Worm (Caenorhabditis elegans) whole organism, late embryonic: ENCODE measurements around the gene F20G2.5.

Experiments used
- ama-1 ChIP-seq: fragments of 150-350 bp; optimal IDR thresholded peaks from 2 replicates; lab custom pipeline; 2014
- ceh-18 ChIP-seq: sonication (generic microtip); optimal IDR thresholded peaks from 2 replicates; lab custom pipeline; 2016; ENCODE audit warnings: missing genetic modification characterization, missing compliant biosample characterization
- ceh-22 ChIP-seq: sonication (generic microtip); optimal IDR thresholded peaks from 2 replicates; lab custom pipeline; 2017; ENCODE audit warnings: missing biosample characterization, missing genetic modification characterization
- ceh-31 ChIP-seq: sonication (generic microtip); optimal IDR thresholded peaks from 2 replicates; lab custom pipeline; 2016; ENCODE audit warnings: missing genetic modification characterization, missing compliant biosample characterization
- ceh-45 ChIP-seq: fragments of 200-800 bp; sonication (Bioruptor generic); IDR thresholded peaks from 2 replicates; pipeline ENCODE4 v1.3.6; 2022; ENCODE audit warnings: missing genetic modification reagents, missing genetic modification characterization, missing compliant biosample characterization
- ceh-48 ChIP-seq: sonication (generic microtip); optimal IDR thresholded peaks from 2 replicates; lab custom pipeline; 2016; ENCODE audit warnings: missing genetic modification characterization, inconsistent platforms, missing compliant biosample characterization
- ceh-6 ChIP-seq: fragments of 200-800 bp; sonication (Bioruptor generic); optimal IDR thresholded peaks from 2 replicates; lab custom pipeline; 2018; ENCODE audit warnings: mild to moderate bottlenecking, missing genetic modification characterization, missing compliant biosample characterization
- dmd-4 ChIP-seq: sonication (generic microtip); optimal IDR thresholded peaks from 2 replicates; lab custom pipeline; 2016; ENCODE audit warnings: borderline replicate concordance, missing genetic modification characterization, missing compliant biosample characterization
- dve-1 ChIP-seq: sonication (generic microtip); optimal IDR thresholded peaks from 2 replicates; lab custom pipeline; 2017; ENCODE audit warnings: antibody characterized with exemption, mild to moderate bottlenecking, missing genetic modification characterization, missing compliant biosample characterization
- elt-2 ChIP-seq: sonication (generic microtip); optimal IDR thresholded peaks from 2 replicates; lab custom pipeline; 2016; ENCODE audit warnings: missing genetic modification reagents, missing genetic modification characterization, missing compliant biosample characterization
- fax-1 ChIP-seq: sonication (generic microtip); optimal IDR thresholded peaks from 2 replicates; lab custom pipeline; 2016; ENCODE audit warnings: missing genotype, missing genetic modification characterization, missing compliant biosample characterization
- hlh-15 ChIP-seq: sonication (generic microtip); optimal IDR thresholded peaks from 2 replicates; lab custom pipeline; 2016; ENCODE audit warnings: missing genetic modification characterization, missing compliant biosample characterization
- hlh-6 ChIP-seq: sonication (generic microtip); optimal IDR thresholded peaks from 2 replicates; lab custom pipeline; 2016; ENCODE audit warnings: missing genotype, missing genetic modification characterization, missing compliant biosample characterization
- lin-11 ChIP-seq: fragments of 200-800 bp; sonication (Bioruptor generic); optimal IDR thresholded peaks from 2 replicates; lab custom pipeline; 2018; ENCODE audit warnings: mild to moderate bottlenecking, missing genetic modification characterization, missing compliant biosample characterization
- nfya-1 ChIP-seq: sonication (generic microtip); optimal IDR thresholded peaks from 2 replicates; lab custom pipeline; 2017; ENCODE audit warnings: missing genetic modification characterization, mild to moderate bottlenecking, missing compliant biosample characterization, antibody characterized with exemption, moderate library complexity
- nhr-11 ChIP-seq: fragments of 150-350 bp; optimal IDR thresholded peaks from 2 replicates; lab custom pipeline; 2014; ENCODE audit warnings: missing biosample characterization, missing genetic modification characterization
- pat-9 ChIP-seq: fragments of 200-800 bp; sonication (Bioruptor generic); optimal IDR thresholded peaks from 2 replicates; lab custom pipeline; 2018; ENCODE audit warnings: mild to moderate bottlenecking, missing genetic modification characterization, moderate library complexity, missing compliant biosample characterization
- pax-1 ChIP-seq: fragments of 150-350 bp; optimal IDR thresholded peaks from 2 replicates; lab custom pipeline; 2014; ENCODE audit warnings: missing biosample characterization, missing genetic modification characterization
- rnt-1 ChIP-seq: sonication (generic microtip); optimal IDR thresholded peaks from 2 replicates; lab custom pipeline; 2016; ENCODE audit warnings: missing genetic modification characterization, missing compliant biosample characterization
- syd-9 ChIP-seq: sonication (generic microtip); optimal IDR thresholded peaks from 2 replicates; lab custom pipeline; 2016; ENCODE audit warnings: mild to moderate bottlenecking, missing genetic modification characterization, moderate library complexity, missing compliant biosample characterization
- tbx-2 ChIP-seq: sonication (generic microtip); optimal IDR thresholded peaks from 2 replicates; lab custom pipeline; 2016; ENCODE audit warnings: missing genetic modification characterization, missing compliant biosample characterization
- unc-3 ChIP-seq, 2 experiments: fragments of 200-800 bp in 1 of 2; sonication (Bioruptor generic) in 1 of 2; sonication (generic microtip) in 1 of 2; conservative IDR thresholded peaks in 1 of 2; optimal IDR thresholded peaks in 1 of 2; 2 replicates each; pipeline versions ENCODE4 v1.3.6 to Lab custom; 2016 to 2022; ENCODE audit warnings: missing compliant biosample characterization in 2 of 2, missing genetic modification characterization in 2 of 2, missing genetic modification reagents in 1 of 2
- unc-42 ChIP-seq: sonication (generic microtip); optimal IDR thresholded peaks from 2 replicates; lab custom pipeline; 2016; ENCODE audit warnings: missing genotype, missing genetic modification characterization, missing compliant biosample characterization
- zip-5 ChIP-seq: sonication (generic microtip); optimal IDR thresholded peaks from 2 replicates; lab custom pipeline; 2016; ENCODE audit warnings: missing genetic modification characterization, missing compliant biosample characterization

The F20G2.5 gene

DNA sequence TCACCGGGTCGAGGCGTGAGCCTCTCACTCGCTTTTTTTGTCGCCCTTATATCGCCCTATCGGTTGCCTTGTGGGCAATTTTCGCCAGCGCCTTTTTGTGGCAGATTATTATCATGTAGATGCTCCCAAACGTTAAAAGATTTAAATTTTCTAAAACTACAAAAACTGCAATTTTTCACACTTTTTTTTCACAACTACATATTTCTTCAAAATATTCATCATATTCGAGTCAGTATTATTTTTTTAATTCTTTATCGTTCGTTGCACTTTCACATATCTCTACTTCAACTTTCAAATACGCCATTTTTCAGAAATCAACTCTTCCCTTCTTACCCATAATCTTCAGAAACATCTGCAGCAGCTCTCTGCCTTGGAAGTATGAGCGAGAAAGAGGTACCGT lies 41.6 kb downstream of the F20G2.5 start, which contains the start of gene ceh-24:
Gene ceh-24 (plus strand): TSS at position 301 of the 400 bp plus-strand sequence.
- TF ChIP-seq zip-5 (tag; lab: Kevin White, UChicago) (no peak), dmd-4 (tag; lab: Kevin White, UChicago) (no peak), ceh-31 (tag; lab: Kevin White, UChicago) (no peak), fax-1 (tag; lab: Kevin White, UChicago) (no peak), hlh-15 (tag; lab: Kevin White, UChicago) (no peak), unc-42 (tag; lab: Kevin White, UChicago) (no peak), lin-11 (tag; lab: Kevin White, UChicago) (no peak), hlh-6 (tag; lab: Kevin White, UChicago) (no peak), pax-1 (tag; lab: Kevin White, UChicago) (no peak)
- TF ChIP-seq, all 69 proteins: peak for 0

DNA sequence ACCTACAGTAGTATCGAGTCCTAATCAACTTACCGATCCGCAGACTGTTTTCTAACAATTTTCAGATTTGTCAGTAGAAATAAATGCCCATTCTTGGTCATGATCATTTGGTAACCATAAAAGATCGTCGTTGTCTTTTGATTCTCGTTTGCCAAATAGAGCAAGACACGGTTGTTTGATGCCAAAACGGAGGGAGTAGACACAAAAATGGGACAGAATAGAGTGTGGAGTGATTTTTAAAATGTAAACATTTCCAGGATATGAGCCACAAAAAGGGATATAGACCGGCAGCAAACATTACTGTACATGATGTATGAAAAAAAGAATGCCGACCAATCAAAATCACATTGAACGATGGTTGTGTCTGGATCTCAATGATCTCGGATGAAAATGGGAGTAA lies 45.6 kb downstream of the F20G2.5 start, which contains the start of gene F55B12.2:
Gene F55B12.2 (minus strand): TSS at position 101 of the 400 bp plus-strand sequence.
- no peak for TF ChIP-seq ceh-22
- no peak for TF ChIP-seq ceh-18 (tag; lab: Kevin White, UChicago)
- no peak for TF ChIP-seq dve-1 (tag; lab: Kevin White, UChicago)
- no peak for TF ChIP-seq ceh-6 (GFP tag; lab: Kevin White, UChicago)

DNA sequence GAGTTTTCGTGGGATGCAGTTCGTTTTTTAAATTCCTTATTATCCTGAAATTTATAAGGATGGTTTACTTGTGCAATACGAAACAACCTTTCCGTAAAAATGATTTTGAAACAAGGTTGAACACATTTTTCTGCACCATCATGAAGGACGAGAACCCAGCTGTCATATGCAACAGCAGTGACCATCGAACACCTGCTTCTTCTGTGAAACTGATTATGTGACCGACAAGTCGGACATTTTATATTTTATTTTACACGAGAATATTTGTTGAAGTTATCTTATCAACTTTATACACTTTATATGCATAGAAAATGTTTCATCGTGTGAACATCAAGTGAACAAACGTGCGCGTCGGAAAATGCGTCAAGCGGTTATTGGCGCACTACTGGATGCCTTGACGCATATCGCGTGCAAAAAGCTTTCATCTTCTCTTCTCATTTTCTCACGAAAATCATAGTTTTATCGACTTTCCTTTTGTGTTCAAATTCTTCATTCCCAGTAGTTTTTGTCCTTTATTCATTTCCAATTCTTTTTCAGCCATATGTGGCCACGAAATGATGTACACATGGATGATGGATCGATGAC lies 47.6 kb downstream of the F20G2.5 start, which contains the start of gene sel-10:
Gene sel-10 (plus strand): TSS at position 538 of the 585 bp plus-strand sequence.
- TF ChIP-seq rnt-1, result peak; percentile 11
- TF ChIP-seq tbx-2 (tag; lab: Kevin White, UChicago), result peak; percentile 19
- peak; percentile 25 for TF ChIP-seq nfya-1 (tag; lab: Kevin White, UChicago)
- peak; percentile 7 for TF ChIP-seq ceh-48
- peak; percentile 41 for TF ChIP-seq elt-2
- TF ChIP-seq nhr-11 (tag; lab: Kevin White, UChicago), result no peak
- TF ChIP-seq ama-1 (lab: Kevin White, UChicago), result no peak
- TF ChIP-seq ceh-31 (tag; lab: Kevin White, UChicago), result peak; percentile 33

DNA sequence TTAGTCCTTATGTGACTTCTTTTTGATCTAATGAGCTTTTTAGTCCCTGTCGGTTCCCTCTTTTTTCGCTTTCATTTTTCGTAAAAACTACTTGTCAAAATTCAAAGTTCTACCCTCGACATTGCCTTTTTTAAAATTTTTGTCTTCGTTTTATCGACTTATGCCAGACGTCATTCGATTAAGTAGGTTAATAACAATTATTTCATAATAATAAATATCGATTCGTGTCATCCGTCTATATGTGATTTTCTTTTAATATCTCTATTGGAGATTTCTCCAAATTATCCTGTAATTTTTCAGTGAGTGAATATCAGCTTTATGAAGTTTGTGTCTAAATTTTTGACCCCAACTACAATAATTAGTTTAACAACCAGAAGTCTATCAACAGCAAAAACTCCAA lies 51.4 kb downstream of the F20G2.5 start, which contains the start of gene hpo-31:
Gene hpo-31 (plus strand): TSS at position 301 of the 400 bp plus-strand sequence.
- TF ChIP-seq unc-3 (GFP tag; conservative IDR thresholded peaks at IDR 0.05; lab: Robert Waterston, UW) (no peak), unc-3 (tag; optimal IDR thresholded peaks at IDR 0.05; lab: Kevin White, UChicago) (no peak), syd-9 (tag; lab: Kevin White, UChicago) (no peak), pat-9 (tag; lab: Kevin White, UChicago) (no peak), ceh-45 (GFP tag; lab: Robert Waterston, UW) (no peak)
- TF ChIP-seq, all 69 proteins: peak for 0
